Fruit fly (Drosophila melanogaster) whole organism, embryonic: Measurements from ENCODE around the gene CG11970.

Experiments
- CG10959 ChIP-seq: fragments of 200-800 bp; sonication (Bioruptor generic); IDR thresholded peaks from 2 replicates; pipeline ENCODE4 v1.3.6; 2022; ENCODE audit warnings: missing biosample characterization, missing genetic modification characterization
- CG11456 ChIP-seq: fragments of 200-800 bp; sonication (Bioruptor generic); IDR thresholded peaks from 3 replicates; pipeline ENCODE4 v1.3.6; 2022; ENCODE audit warnings: missing biosample characterization, missing genetic modification characterization
- CG11504 ChIP-seq: fragments of 200-800 bp; sonication (Bioruptor generic); optimal IDR thresholded peaks from 3 replicates; lab custom pipeline; 2019; ENCODE audit warnings: missing biosample characterization, mild to moderate bottlenecking, missing genetic modification characterization, moderate library complexity
- CG12391 ChIP-seq: fragments of 200-800 bp; sonication (Bioruptor generic); optimal IDR thresholded peaks from 3 replicates; lab custom pipeline; 2018; ENCODE audit warnings: missing biosample characterization, mild to moderate bottlenecking, missing genetic modification characterization, moderate library complexity
- CG13424 ChIP-seq: fragments of 200-800 bp; sonication (Bioruptor generic); optimal IDR thresholded peaks from 2 replicates; lab custom pipeline; 2019; ENCODE audit warnings: missing biosample characterization, mild to moderate bottlenecking, missing genetic modification characterization, moderate library complexity
- CG15073 ChIP-seq: fragments of 200-800 bp; sonication (Bioruptor generic); optimal IDR thresholded peaks from 2 replicates; lab custom pipeline; 2016; ENCODE audit warnings: missing biosample characterization, missing genetic modification characterization
- CG1529 ChIP-seq: fragments of 200-800 bp; sonication (Bioruptor generic); optimal IDR thresholded peaks from 3 replicates; lab custom pipeline; 2018; ENCODE audit warnings: missing biosample characterization, missing genetic modification characterization
- CG17328 ChIP-seq: fragments of 200-800 bp; sonication (Bioruptor generic); IDR thresholded peaks from 2 replicates; pipeline ENCODE4 v1.3.6; 2022; ENCODE audit warnings: missing biosample characterization, missing genetic modification characterization
- CG1792 ChIP-seq: fragments of 200-800 bp; sonication (Bioruptor generic); optimal IDR thresholded peaks from 2 replicates; lab custom pipeline; 2016; ENCODE audit warnings: missing biosample characterization, missing genetic modification characterization
- CG2120 ChIP-seq: fragments of 200-800 bp; sonication (Bioruptor generic); optimal IDR thresholded peaks from 3 replicates; lab custom pipeline; 2016; ENCODE audit warnings: missing biosample characterization, missing genetic modification characterization
- CG3281 ChIP-seq: fragments of 200-800 bp; sonication (Bioruptor generic); optimal IDR thresholded peaks from 3 replicates; lab custom pipeline; 2017; ENCODE audit warnings: missing biosample characterization, mild to moderate bottlenecking, missing genetic modification characterization
- CG5953 ChIP-seq: fragments of 200-800 bp; sonication (Bioruptor generic); IDR thresholded peaks from 2 replicates; pipeline ENCODE4 v1.3.6; 2022; ENCODE audit warnings: missing biosample characterization, missing genetic modification characterization
- CG6813 ChIP-seq: fragments of 200-800 bp; sonication (Bioruptor generic); optimal IDR thresholded peaks from 2 replicates; lab custom pipeline; 2017; ENCODE audit warnings: missing biosample characterization, missing genetic modification characterization, mild to moderate bottlenecking, moderate library complexity, missing genetic modification reagents
- CG7357 ChIP-seq: fragments of 200-800 bp; sonication (Bioruptor generic); IDR thresholded peaks from 3 replicates; pipeline ENCODE4 v1.3.6; 2022; ENCODE audit warnings: missing biosample characterization, missing genetic modification characterization
- CG8089 ChIP-seq: fragments of 200-800 bp; sonication (Bioruptor generic); optimal IDR thresholded peaks from 3 replicates; lab custom pipeline; 2016; ENCODE audit warnings: missing biosample characterization, missing genetic modification characterization
- CG8478 ChIP-seq: fragments of >200 bp; optimal IDR thresholded peaks from 2 replicates; lab custom pipeline; 2018
- CG9817 ChIP-seq: fragments of 200-800 bp; sonication (Bioruptor generic); optimal IDR thresholded peaks from 2 replicates; lab custom pipeline; 2018; ENCODE audit warnings: missing biosample characterization, mild to moderate bottlenecking, missing genetic modification characterization, moderate library complexity
- CHES-1-like ChIP-seq: fragments of 200-800 bp; sonication (Bioruptor generic); optimal IDR thresholded peaks from 2 replicates; lab custom pipeline; 2016; ENCODE audit warnings: missing biosample characterization, missing genetic modification characterization
- CTCF ChIP-seq: fragments of 200-800 bp; sonication (Bioruptor generic); optimal IDR thresholded peaks from 2 replicates; lab custom pipeline; 2017; ENCODE audit warnings: missing biosample characterization, mild to moderate bottlenecking, missing genetic modification characterization, moderate library complexity
- D ChIP-seq, 2 experiments: fragments of 200-800 bp in 1 of 2; fragments of >200 bp in 1 of 2; sonication (Bioruptor generic) in 1 of 2; optimal IDR thresholded peaks; 2 replicates in 1 of 2; 3 replicates in 1 of 2; lab custom pipeline; 2017; ENCODE audit warnings: mild to moderate bottlenecking in 1 of 2, missing biosample characterization in 1 of 2, missing genetic modification characterization in 1 of 2, missing genetic modification reagents in 1 of 2
- D19A ChIP-seq: fragments of 200-800 bp; optimal IDR thresholded peaks from 3 replicates; lab custom pipeline; 2019; ENCODE audit warnings: missing biosample characterization, mild to moderate bottlenecking, missing genetic modification characterization, moderate library complexity
- Deaf1 ChIP-seq: fragments of 200-800 bp; optimal IDR thresholded peaks from 3 replicates; lab custom pipeline; 2019; ENCODE audit warnings: missing biosample characterization, mild to moderate bottlenecking, missing genetic modification characterization, moderate library complexity
- Dek ChIP-seq: fragments of 200-800 bp; sonication (Bioruptor generic); optimal IDR thresholded peaks from 3 replicates; lab custom pipeline; 2019; ENCODE audit warnings: missing biosample characterization, mild to moderate bottlenecking, missing genetic modification characterization, moderate library complexity
- Doc3 ChIP-seq: fragments of 200-800 bp; sonication (Bioruptor generic); IDR thresholded peaks from 3 replicates; pipeline ENCODE4 v1.3.6; 2022; ENCODE audit warnings: missing biosample characterization, missing genetic modification characterization; ENCODE audit not compliant: partially characterized antibody
- Dp ChIP-seq: fragments of 200-800 bp; sonication (Bioruptor generic); optimal IDR thresholded peaks from 2 replicates; lab custom pipeline; 2018; ENCODE audit warnings: missing biosample characterization, mild to moderate bottlenecking, missing genetic modification characterization, moderate library complexity
- Elba2 ChIP-seq: fragments of 200-800 bp; sonication (Bioruptor generic); optimal IDR thresholded peaks from 3 replicates; lab custom pipeline; 2016; ENCODE audit warnings: missing biosample characterization, missing genetic modification characterization
- Fer1 ChIP-seq: fragments of 200-800 bp; sonication (Bioruptor generic); optimal IDR thresholded peaks from 2 replicates; lab custom pipeline; 2017; ENCODE audit warnings: missing biosample characterization, mild to moderate bottlenecking, missing genetic modification characterization
- GATAe ChIP-seq: fragments of 200-800 bp; sonication (Bioruptor generic); conservative IDR thresholded peaks from 2 replicates; pipeline ENCODE4 v1.3.6; 2022; ENCODE audit warnings: missing biosample characterization, missing genetic modification characterization
- Gug ChIP-seq: fragments of 200-800 bp; sonication (Bioruptor generic); IDR thresholded peaks from 4 replicates; pipeline ENCODE4 v1.3.6; 2022; ENCODE audit warnings: missing biosample characterization, missing genetic modification characterization
- HLH54F ChIP-seq: fragments of 200-800 bp; sonication (Bioruptor generic); optimal IDR thresholded peaks from 3 replicates; lab custom pipeline; 2016; ENCODE audit warnings: missing biosample characterization, missing genetic modification characterization
- HmgZ ChIP-seq: fragments of 200-800 bp; sonication (Bioruptor generic); optimal IDR thresholded peaks from 2 replicates; lab custom pipeline; 2018; ENCODE audit warnings: missing biosample characterization, mild to moderate bottlenecking, missing genetic modification characterization
- Hsf ChIP-seq: fragments of 200-800 bp; sonication (Bioruptor generic); optimal IDR thresholded peaks from 3 replicates; lab custom pipeline; 2016; ENCODE audit warnings: missing biosample characterization, missing genetic modification characterization
- MBD-R2 ChIP-seq: fragments of 200-800 bp; sonication (Bioruptor generic); IDR thresholded peaks from 2 replicates; pipeline ENCODE4 v1.3.6; 2022; ENCODE audit warnings: missing biosample characterization, missing genetic modification characterization
- Poxn ChIP-seq: fragments of 200-800 bp; sonication (Bioruptor generic); IDR thresholded peaks from 2 replicates; pipeline ENCODE4 v1.3.6; 2022; ENCODE audit warnings: missing biosample characterization, missing genetic modification characterization
- TFAM ChIP-seq: fragments of 200-800 bp; sonication (Bioruptor generic); optimal IDR thresholded peaks from 2 replicates; lab custom pipeline; 2017; ENCODE audit warnings: missing biosample characterization, missing genetic modification characterization, inconsistent platforms
- Taf1 ChIP-seq: fragments of 200-800 bp; sonication (Bioruptor generic); IDR thresholded peaks from 2 replicates; pipeline ENCODE4 v1.3.6; 2022; ENCODE audit warnings: missing biosample characterization, missing genetic modification characterization
- Tbp ChIP-seq: fragments of >200 bp; optimal IDR thresholded peaks from 2 replicates; lab custom pipeline; 2018; ENCODE audit warnings: missing biosample characterization, missing genetic modification characterization
- bcd ChIP-seq: fragments of 200-800 bp; sonication (Bioruptor generic); optimal IDR thresholded peaks from 2 replicates; lab custom pipeline; 2017; ENCODE audit warnings: missing biosample characterization, mild to moderate bottlenecking, missing genetic modification characterization
- cas ChIP-seq: fragments of 200-800 bp; sonication (Bioruptor generic); IDR thresholded peaks from 2 replicates; pipeline ENCODE4 v1.3.6; 2022; ENCODE audit warnings: missing biosample characterization, missing genetic modification characterization
- ci ChIP-seq: fragments of 200-800 bp; sonication (Bioruptor generic); IDR thresholded peaks from 3 replicates; pipeline ENCODE4 v1.3.6; 2022; ENCODE audit warnings: missing biosample characterization, missing genetic modification characterization
- crc ChIP-seq: fragments of 200-800 bp; sonication (Bioruptor generic); optimal IDR thresholded peaks from 2 replicates; lab custom pipeline; 2016; ENCODE audit warnings: missing biosample characterization, missing genetic modification characterization
- esg ChIP-seq: fragments of 200-800 bp; sonication (Bioruptor generic); conservative IDR thresholded peaks from 2 replicates; pipeline ENCODE4 v1.3.6; 2022; ENCODE audit warnings: missing biosample characterization, missing genetic modification characterization
- eve ChIP-seq, 2 experiments: fragments of >200 bp; optimal IDR thresholded peaks; 2 replicates each; lab custom pipeline; 2017; ENCODE audit warnings: missing biosample characterization in 2 of 2, missing genetic modification characterization in 2 of 2
- gcm ChIP-seq: fragments of 200-800 bp; sonication (Bioruptor generic); optimal IDR thresholded peaks from 2 replicates; lab custom pipeline; 2019; ENCODE audit warnings: missing biosample characterization, mild to moderate bottlenecking, missing genetic modification characterization, moderate library complexity
- gem ChIP-seq: fragments of 200-800 bp; sonication (Bioruptor generic); optimal IDR thresholded peaks from 2 replicates; lab custom pipeline; 2019; ENCODE audit warnings: missing biosample characterization, mild to moderate bottlenecking, missing genetic modification characterization, moderate library complexity
- inv ChIP-seq: fragments of 200-800 bp; sonication (Bioruptor generic); IDR thresholded peaks from 2 replicates; pipeline ENCODE4 v1.3.6; 2022; ENCODE audit warnings: missing biosample characterization, missing genetic modification characterization; ENCODE audit not compliant: partially characterized antibody
- lbe ChIP-seq: fragments of 200-800 bp; sonication (Bioruptor generic); optimal IDR thresholded peaks from 2 replicates; lab custom pipeline; 2016; ENCODE audit warnings: missing biosample characterization, mild to moderate bottlenecking, missing genetic modification characterization
- pho ChIP-seq: fragments of 200-800 bp; sonication (Bioruptor generic); optimal IDR thresholded peaks from 2 replicates; lab custom pipeline; 2016; ENCODE audit warnings: missing biosample characterization, missing genetic modification characterization
- ro ChIP-seq: fragments of 200-800 bp; sonication (Bioruptor generic); IDR thresholded peaks from 2 replicates; pipeline ENCODE4 v1.3.6; 2022; ENCODE audit warnings: missing biosample characterization, missing genetic modification characterization
- tup ChIP-seq: fragments of 200-800 bp; sonication (Bioruptor generic); optimal IDR thresholded peaks from 2 replicates; lab custom pipeline; 2016; ENCODE audit warnings: missing biosample characterization, mild to moderate bottlenecking, missing genetic modification characterization, moderate library complexity
- zf30C ChIP-seq: fragments of 200-800 bp; sonication (Bioruptor generic); optimal IDR thresholded peaks from 3 replicates; lab custom pipeline; 2018; ENCODE audit warnings: missing biosample characterization, mild to moderate bottlenecking, missing genetic modification characterization
- zfh1 ChIP-seq: fragments of 200-800 bp; sonication (Bioruptor generic); IDR thresholded peaks from 3 replicates; pipeline ENCODE4 v1.3.6; 2022; ENCODE audit warnings: missing biosample characterization, missing genetic modification characterization

Gene CG11970

dm6 chr3R:9038652-9039051 is 54.1 kb downstream of the CG11970 start, which contains the start of gene hyx (continued):
- no peak for TF ChIP-seq Poxn (GFP tag; lab: Robert Waterston, UW)
- TF ChIP-seq CG2120 = peak; percentile 77
- no peak for TF ChIP-seq Tbp (GFP tag; lab: Kevin White, UChicago)
- no peak for TF ChIP-seq CG8478 (lab: Kevin White, UChicago)
- 0 out of 2 replicates have a peak, but pooled peaks have one; percentile 7 for TF ChIP-seq CG17328
- peak; percentile 26 for TF ChIP-seq CG3281 (GFP tag; lab: Kevin White, UChicago)
- no peak for TF ChIP-seq tup (GFP tag; lab: Kevin White, UChicago)
- TF ChIP-seq CG6813 = no peak
- TF ChIP-seq CG13424 (tag; lab: Kevin White, UChicago) = peak; percentile 52
- no peak for TF ChIP-seq crc (GFP tag; lab: Kevin White, UChicago)
- 0 out of 2 replicates have a peak, but pooled peaks have one; percentile 41 for TF ChIP-seq Taf1 (GFP tag; lab: Robert Waterston, UW)
- TF ChIP-seq inv = peak; percentile 60
- no peak for TF ChIP-seq CG8089 (GFP tag; lab: Kevin White, UChicago)
- peak; percentile 94 for TF ChIP-seq Elba2 (GFP tag; lab: Kevin White, UChicago)
- no peak for TF ChIP-seq CG15073
- TF ChIP-seq CG7357 (GFP tag; lab: Robert Waterston, UW) = no peak
- peak; percentile 3 for TF ChIP-seq gcm (GFP tag; lab: Kevin White, UChicago)
- no peak for TF ChIP-seq eve (GFP tag; optimal IDR thresholded peaks at IDR 0.05; lab: Kevin White, UChicago)
- TF ChIP-seq gem (tag; lab: Kevin White, UChicago) = peak; percentile 53
- peak; percentile 40; the same call in 2 of the 3 replicates for TF ChIP-seq CG11456
- peak; percentile 41 for TF ChIP-seq Dek (tag; lab: Kevin White, UChicago)
- peak; percentile 39 for TF ChIP-seq lbe (GFP tag; lab: Kevin White, UChicago)
- peak; percentile 13 for TF ChIP-seq HLH54F (GFP tag; lab: Kevin White, UChicago)
- TF ChIP-seq Doc3 (GFP tag; lab: Robert Waterston, UW) = peak; percentile 88
- TF ChIP-seq zf30C (GFP tag; lab: Kevin White, UChicago) = no peak
- TF ChIP-seq bcd (GFP tag; lab: Kevin White, UChicago) = peak; percentile 43
- TF ChIP-seq CG9817 (tag; lab: Kevin White, UChicago) = peak; percentile 9
- TF ChIP-seq CHES-1-like = peak; percentile 55
- TF ChIP-seq CG5953 (GFP tag; lab: Robert Waterston, UW) = no peak
- peak; percentile 30 for TF ChIP-seq pho (GFP tag; lab: Kevin White, UChicago)
- TF ChIP-seq CG1792 (GFP tag; lab: Kevin White, UChicago) = no peak
- no peak for TF ChIP-seq CG11504 (tag; lab: Kevin White, UChicago)
- TF ChIP-seq ro = no peak
- TF ChIP-seq HmgZ = peak; percentile 61
- no peak for TF ChIP-seq esg (GFP tag; lab: Robert Waterston, UW)
- TF ChIP-seq CTCF (GFP tag; lab: Kevin White, UChicago) = no peak
- TF ChIP-seq D19A = peak; percentile 4
- TF ChIP-seq MBD-R2 (GFP tag; lab: Robert Waterston, UW) = peak; percentile 69
- TF ChIP-seq D (optimal IDR thresholded peaks at IDR 0.05; lab: Kevin White, UChicago) = no peak
- no peak for TF ChIP-seq D (GFP tag; optimal IDR thresholded peaks at IDR 0.05; lab: Kevin White, UChicago)
- no peak for TF ChIP-seq zfh1 (GFP tag; lab: Robert Waterston, UW)
- TF ChIP-seq TFAM = no peak
- peak; percentile 36; the same call in 1 of the 3 replicates for TF ChIP-seq ci
- TF ChIP-seq CG12391 (tag; lab: Kevin White, UChicago) = peak; percentile 67
- TF ChIP-seq Hsf = peak; percentile 36
- no peak for TF ChIP-seq CG1529 (GFP tag; lab: Kevin White, UChicago)
- peak; percentile 5 for TF ChIP-seq Deaf1 (tag; lab: Kevin White, UChicago)
- TF ChIP-seq Gug (GFP tag; lab: Robert Waterston, UW) = peak; percentile 34; the same call in 1 of the 4 replicates
- TF ChIP-seq GATAe (GFP tag; lab: Robert Waterston, UW) = no peak
- no peak for TF ChIP-seq CG10959
- 0 out of 2 replicates have a peak, but pooled peaks have one; percentile 27 for TF ChIP-seq cas (GFP tag; lab: Robert Waterston, UW)
- no peak for TF ChIP-seq Dp (GFP tag; lab: Kevin White, UChicago)
- peak; percentile 61 for TF ChIP-seq Fer1
